Fruit fly (Drosophila melanogaster) whole organism, wandering third instar larva: Measurements from ENCODE around the gene CG14985.

Experiments
- Hr83 ChIP-seq: fragments of 200-300 bp; sonication (Bioruptor generic); optimal IDR thresholded peaks from 2 replicates; lab custom pipeline; 2016; ENCODE audit warnings: missing biosample characterization, mild to moderate bottlenecking, missing genetic modification characterization, moderate library complexity; ENCODE audit not compliant: poor library complexity, severe bottlenecking
- ey ChIP-seq: fragments of 200-800 bp; sonication (Bioruptor generic); optimal IDR thresholded peaks from 2 replicates; lab custom pipeline; 2016; ENCODE audit warnings: missing biosample characterization, missing genetic modification characterization
- fru ChIP-seq: fragments of 200-800 bp; sonication (Bioruptor generic); optimal IDR thresholded peaks from 3 replicates; lab custom pipeline; 2016; ENCODE audit warnings: missing biosample characterization, mild to moderate bottlenecking, missing genetic modification characterization
- h ChIP-seq: fragments of 200-800 bp; sonication (Bioruptor generic); optimal IDR thresholded peaks from 3 replicates; lab custom pipeline; 2016; ENCODE audit warnings: missing biosample characterization, mild to moderate bottlenecking, missing genetic modification characterization

- TF ChIP-seq fru (no peak), h (GFP tag; lab: Kevin White, UChicago) (no peak), Hr83 (GFP tag; lab: Kevin White, UChicago) (no peak), ey (GFP tag; lab: Kevin White, UChicago) (no peak)
Observed at dm6 chr3L:4000711-4001110, 2.6 kb upstream of the CG14985 start.
